Worm (Caenorhabditis elegans) whole organism, L1 larva: ENCODE data around the gene M01E10.3.

Source experiments
- C04F5.9 ChIP-seq: sonication (generic microtip); optimal IDR thresholded peaks from 2 replicates; lab custom pipeline; 2016; ENCODE audit warnings: missing genetic modification characterization, missing compliant biosample characterization
- blmp-1 ChIP-seq: fragments of 150-350 bp; optimal IDR thresholded peaks from 2 replicates; lab custom pipeline; 2014; ENCODE audit warnings: missing biosample characterization, missing genetic modification characterization
- hpl-2 ChIP-seq: fragments of 150-350 bp; optimal IDR thresholded peaks from 2 replicates; lab custom pipeline; 2014; ENCODE audit warnings: missing biosample characterization, missing genetic modification reagents, missing genetic modification characterization
- mab-9 ChIP-seq: fragments of 200-800 bp; sonication (Bioruptor generic); IDR thresholded peaks from 2 replicates; pipeline ENCODE4 v1.3.6; 2022; ENCODE audit warnings: missing genetic modification reagents, missing genetic modification characterization, missing compliant biosample characterization
- mep-1 ChIP-seq: fragments of 150-350 bp; optimal IDR thresholded peaks from 2 replicates; lab custom pipeline; 2014; ENCODE audit warnings: missing biosample characterization, missing genetic modification characterization
- unc-30 ChIP-seq: sonication (generic microtip); optimal IDR thresholded peaks from 2 replicates; lab custom pipeline; 2017; ENCODE audit warnings: missing biosample characterization, missing genetic modification characterization
- ztf-11 ChIP-seq, 2 experiments: sonication (generic microtip); optimal IDR thresholded peaks; 2 replicates each; lab custom pipeline; 2016 to 2017; ENCODE audit warnings: missing genetic modification characterization in 2 of 2, missing biosample characterization in 1 of 2, missing compliant biosample characterization in 1 of 2

DNA sequence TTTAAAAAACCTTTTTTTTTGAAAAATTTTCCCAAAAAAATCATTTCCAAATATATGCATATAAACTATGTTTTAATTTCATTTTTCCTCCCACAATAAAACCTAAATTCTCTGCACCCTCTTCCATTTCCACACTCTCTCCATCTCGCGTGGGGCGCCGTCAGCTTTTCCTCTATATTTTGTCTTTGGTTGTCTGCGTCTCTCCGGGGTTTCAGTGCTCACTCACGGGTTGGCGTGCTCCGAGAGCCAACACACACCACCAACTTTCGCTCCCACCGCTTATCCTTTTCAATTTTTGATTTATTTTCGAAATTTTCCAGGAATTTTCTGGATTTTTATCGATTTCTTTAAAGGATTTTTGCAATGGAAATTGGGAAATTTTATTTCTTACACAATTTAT, 35.5 kb upstream of the M01E10.3 start:
- TF ChIP-seq mab-9: no peak
- no peak for TF ChIP-seq C04F5.9
- no peak for TF ChIP-seq unc-30 (tag; lab: Kevin White, UChicago)
- peak; percentile 9 for TF ChIP-seq mep-1 (tag; lab: Kevin White, UChicago)
- no peak for TF ChIP-seq hpl-2 (GFP tag; lab: Kevin White, UChicago)
- TF ChIP-seq blmp-1 (tag; lab: Kevin White, UChicago): no peak
- TF ChIP-seq ztf-11 (tag; optimal IDR thresholded peaks at IDR 0.05; lab: Kevin White, UChicago): no peak
